Worm (Caenorhabditis elegans) whole organism, L3 larva: ENCODE results near the gene C01G10.5.
"Not testable (repeated sequence)": the region's sequence is repeated elsewhere in the genome, so short reads cannot be mapped to it uniquely, and the experiment has no call there.

Experiments
- R02D3.7 ChIP-seq: fragments of 150-350 bp; optimal IDR thresholded peaks from 2 replicates; lab custom pipeline; 2014; ENCODE audit warnings: missing biosample characterization, missing genetic modification characterization
- ZK546.5 ChIP-seq: sonication (generic microtip); optimal IDR thresholded peaks from 2 replicates; lab custom pipeline; 2017; ENCODE audit warnings: missing biosample characterization, missing genetic modification characterization
- aly-2 ChIP-seq: fragments of 150-350 bp; optimal IDR thresholded peaks from 2 replicates; lab custom pipeline; 2014; ENCODE audit warnings: missing biosample characterization, missing genetic modification characterization
- ama-1 ChIP-seq: fragments of 150-350 bp; optimal IDR thresholded peaks from 2 replicates; lab custom pipeline; 2018
- ceh-16 ChIP-seq: sonication (generic microtip); optimal IDR thresholded peaks from 2 replicates; lab custom pipeline; 2017; ENCODE audit warnings: missing biosample characterization, missing genetic modification characterization
- daf-12 ChIP-seq: fragments of 150-350 bp; optimal IDR thresholded peaks from 2 replicates; lab custom pipeline; 2014; ENCODE audit warnings: missing biosample characterization, missing genetic modification reagents, missing genetic modification characterization
- egl-27 ChIP-seq: sonication (generic microtip); optimal IDR thresholded peaks from 4 replicates; lab custom pipeline; 2017; ENCODE audit warnings: missing biosample characterization, missing genetic modification reagents, missing genetic modification characterization
- egl-5 ChIP-seq: fragments of 150-350 bp; optimal IDR thresholded peaks from 2 replicates; lab custom pipeline; 2017; ENCODE audit warnings: missing biosample characterization, missing genetic modification reagents, missing genetic modification characterization, inconsistent platforms
- elt-1 ChIP-seq: fragments of 150-350 bp; optimal IDR thresholded peaks from 2 replicates; lab custom pipeline; 2014; ENCODE audit warnings: missing biosample characterization, missing genetic modification characterization
- elt-3 ChIP-seq, 3 experiments: fragments of 150-350 bp in 1 of 3; sonication (generic microtip) in 2 of 3; optimal IDR thresholded peaks; 2 replicates in 2 of 3; 4 replicates in 1 of 3; lab custom pipeline; 2014 to 2017; ENCODE audit warnings: missing biosample characterization in 3 of 3, missing genetic modification characterization in 3 of 3
- eor-1 ChIP-seq, 2 experiments: fragments of 150-350 bp; optimal IDR thresholded peaks; 2 replicates each; lab custom pipeline; 2014 to 2018; ENCODE audit warnings: missing biosample characterization in 2 of 2, missing genetic modification characterization in 2 of 2
- fkh-10 ChIP-seq: sonication (generic microtip); optimal IDR thresholded peaks from 2 replicates; lab custom pipeline; 2017; ENCODE audit warnings: missing biosample characterization, missing genetic modification reagents, missing genetic modification characterization
- fkh-2 ChIP-seq: fragments of 150-350 bp; optimal IDR thresholded peaks from 2 replicates; lab custom pipeline; 2014; ENCODE audit warnings: missing biosample characterization, missing genetic modification reagents, missing genetic modification characterization
- fos-1 ChIP-seq: fragments of 150-350 bp; optimal IDR thresholded peaks from 2 replicates; lab custom pipeline; 2014; ENCODE audit warnings: missing biosample characterization, missing genetic modification characterization
- jun-1 ChIP-seq: fragments of 150-350 bp; optimal IDR thresholded peaks from 2 replicates; lab custom pipeline; 2014; ENCODE audit warnings: missing biosample characterization, missing genetic modification reagents, missing genetic modification characterization
- lin-39 ChIP-seq: fragments of 150-350 bp; optimal IDR thresholded peaks from 2 replicates; lab custom pipeline; 2018; ENCODE audit warnings: missing biosample characterization, missing genetic modification reagents, missing genetic modification characterization
- mdl-1 ChIP-seq: fragments of 150-350 bp; optimal IDR thresholded peaks from 2 replicates; lab custom pipeline; 2014; ENCODE audit warnings: missing biosample characterization, missing genetic modification characterization
- mml-1 ChIP-seq: fragments of 150-350 bp; sonication (generic microtip); optimal IDR thresholded peaks from 3 replicates; lab custom pipeline; 2014; ENCODE audit warnings: missing biosample characterization, missing genetic modification characterization
- nfya-1 ChIP-seq: sonication (generic microtip); optimal IDR thresholded peaks from 2 replicates; lab custom pipeline; 2017; ENCODE audit warnings: missing genetic modification characterization, mild to moderate bottlenecking, missing compliant biosample characterization, antibody characterized with exemption, moderate library complexity; ENCODE audit not compliant: insufficient read depth
- nhr-12 ChIP-seq: fragments of 150-350 bp; optimal IDR thresholded peaks from 2 replicates; lab custom pipeline; 2014; ENCODE audit warnings: missing biosample characterization, missing genetic modification characterization
- nhr-23 ChIP-seq: fragments of 150-350 bp; optimal IDR thresholded peaks from 2 replicates; lab custom pipeline; 2014; ENCODE audit warnings: missing biosample characterization, missing genetic modification reagents, missing genetic modification characterization
- nhr-237 ChIP-seq: fragments of 150-350 bp; optimal IDR thresholded peaks from 2 replicates; lab custom pipeline; 2014; ENCODE audit warnings: missing biosample characterization, missing genetic modification characterization
- nhr-25 ChIP-seq: sonication (generic microtip); optimal IDR thresholded peaks from 2 replicates; lab custom pipeline; 2017; ENCODE audit warnings: missing biosample characterization, missing genetic modification characterization
- nhr-67 ChIP-seq: fragments of 150-350 bp; optimal IDR thresholded peaks from 2 replicates; lab custom pipeline; 2014; ENCODE audit warnings: missing biosample characterization, missing genetic modification characterization
- nhr-76 ChIP-seq: fragments of 150-350 bp; sonication (generic microtip); optimal IDR thresholded peaks from 5 replicates; lab custom pipeline; 2014; ENCODE audit warnings: missing biosample characterization, missing genetic modification characterization
- pha-4 ChIP-seq: fragments of 150-350 bp; optimal IDR thresholded peaks from 2 replicates; lab custom pipeline; 2014; ENCODE audit warnings: missing biosample characterization, missing genetic modification reagents, missing genetic modification characterization
- pqm-1 ChIP-seq: fragments of 150-350 bp; optimal IDR thresholded peaks from 2 replicates; lab custom pipeline; 2017; ENCODE audit warnings: missing biosample characterization, missing genetic modification characterization, inconsistent platforms
- snpc-4 ChIP-seq: fragments of 150-350 bp; optimal IDR thresholded peaks from 2 replicates; lab custom pipeline; 2014; ENCODE audit warnings: missing biosample characterization, missing genetic modification characterization
- tbx-2 ChIP-seq: sonication (generic microtip); optimal IDR thresholded peaks from 2 replicates; lab custom pipeline; 2016; ENCODE audit warnings: mild to moderate bottlenecking, missing genetic modification characterization, missing compliant biosample characterization
- unc-39 ChIP-seq: sonication (generic microtip); optimal IDR thresholded peaks from 4 replicates; lab custom pipeline; 2017; ENCODE audit warnings: missing biosample characterization, missing genetic modification characterization
- unc-62 ChIP-seq: fragments of 150-350 bp; sonication (generic microtip); optimal IDR thresholded peaks from 4 replicates; lab custom pipeline; 2014; ENCODE audit warnings: missing biosample characterization, missing genetic modification reagents, missing genetic modification characterization
- ztf-11 ChIP-seq: fragments of 150-350 bp; optimal IDR thresholded peaks from 2 replicates; lab custom pipeline; 2014; ENCODE audit warnings: missing biosample characterization, missing genetic modification characterization
- ztf-4 ChIP-seq: fragments of 150-350 bp; optimal IDR thresholded peaks from 2 replicates; lab custom pipeline; 2014; ENCODE audit warnings: missing biosample characterization, missing genetic modification characterization

C01G10.5 gene

DNA sequence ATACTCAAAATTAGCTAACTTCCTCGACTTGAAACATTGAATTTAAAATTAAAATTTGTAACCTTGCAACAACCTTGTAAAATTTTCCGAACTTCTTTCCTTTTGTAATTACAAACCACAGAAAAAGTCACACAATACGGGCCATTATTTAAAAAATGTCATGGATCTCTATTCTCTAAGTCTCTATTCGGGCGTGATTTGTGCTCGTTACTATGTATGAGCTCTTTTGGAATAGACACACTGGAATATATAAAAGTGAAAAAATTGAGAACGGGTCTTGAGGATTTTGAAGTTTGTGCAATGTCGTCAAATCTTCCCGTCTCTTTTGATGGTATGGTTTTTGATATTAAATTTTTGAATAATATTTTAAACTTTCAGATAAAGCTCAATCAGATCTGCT, 38.6 kb upstream of the C01G10.5 start, which contains the start of gene srr-7:
Gene srr-7, plus strand, starts transcription at position 301 of the 400 bp plus-strand sequence.
- TF ChIP-seq ama-1 (no peak), R02D3.7 (tag; lab: Kevin White, UChicago) (no peak), ztf-4 (tag; lab: Kevin White, UChicago) (no peak), mdl-1 (tag; lab: Kevin White, UChicago) (no peak), egl-27 (tag; lab: Kevin White, UChicago) (no peak), snpc-4 (tag; lab: Kevin White, UChicago) (no peak), jun-1 (tag; lab: Kevin White, UChicago) (no peak), ceh-16 (tag; lab: Kevin White, UChicago) (no peak), nhr-76 (tag; lab: Kevin White, UChicago) (no peak), nhr-67 (no peak)

- TF ChIP-seq eor-1 (tag; optimal IDR thresholded peaks at IDR 0.05; lab: Kevin White, UChicago) (no peak), mdl-1 (tag; lab: Kevin White, UChicago) (no peak), fkh-10 (GFP tag; lab: Kevin White, UChicago) (no peak), mml-1 (tag; lab: Kevin White, UChicago) (no peak), tbx-2 (no peak), pqm-1 (tag; lab: Kevin White, UChicago) (no peak), R02D3.7 (tag; lab: Kevin White, UChicago) (no peak)
- TF ChIP-seq, all 47 proteins: peak for 0
These were observed 38.1 kb upstream of the C01G10.5 start, which contains the start of gene srj-27 for ce11 chrV:15127413-15127812. srj-27 (minus strand) TSS chrV:15127513.

ce11 chrV:15125162-15125561, 35.8 kb upstream of the C01G10.5 start, which contains the start of gene ugt-30:
ugt-30 (minus strand) TSS chrV:15125262.
- not testable (repeated sequence) for TF ChIP-seq egl-5; pqm-1 (tag; lab: Kevin White, UChicago); fkh-2 (tag; lab: Kevin White, UChicago)

DNA sequence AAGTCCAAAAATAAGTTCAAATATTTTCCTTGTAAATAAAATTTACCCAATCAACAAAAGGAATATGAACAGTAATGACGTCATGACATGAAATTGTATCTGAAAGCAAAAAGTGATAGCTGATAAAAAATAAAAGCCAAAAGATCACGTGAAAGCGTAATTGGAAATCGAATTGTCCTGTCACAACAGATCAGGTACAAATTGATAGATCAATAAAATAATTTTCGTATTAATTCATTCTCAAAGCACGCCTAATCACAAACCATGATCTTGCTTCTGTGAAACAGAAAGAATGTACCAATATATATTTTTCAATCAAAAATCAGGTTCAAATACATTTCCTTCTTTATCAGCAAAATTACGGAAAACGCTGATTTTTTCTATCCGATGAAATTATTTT, 30.2 kb upstream of the C01G10.5 start, which contains the start of gene flor-1:
Gene flor-1, minus strand, starts transcription at position 101 of the 400 bp plus-strand sequence.
- no peak for TF ChIP-seq nhr-237 (tag; lab: Kevin White, UChicago)
- TF ChIP-seq ztf-11 (tag; lab: Kevin White, UChicago): no peak
- TF ChIP-seq lin-39 (tag; lab: Kevin White, UChicago): no peak
- no peak for TF ChIP-seq nhr-12 (tag; lab: Kevin White, UChicago)

DNA sequence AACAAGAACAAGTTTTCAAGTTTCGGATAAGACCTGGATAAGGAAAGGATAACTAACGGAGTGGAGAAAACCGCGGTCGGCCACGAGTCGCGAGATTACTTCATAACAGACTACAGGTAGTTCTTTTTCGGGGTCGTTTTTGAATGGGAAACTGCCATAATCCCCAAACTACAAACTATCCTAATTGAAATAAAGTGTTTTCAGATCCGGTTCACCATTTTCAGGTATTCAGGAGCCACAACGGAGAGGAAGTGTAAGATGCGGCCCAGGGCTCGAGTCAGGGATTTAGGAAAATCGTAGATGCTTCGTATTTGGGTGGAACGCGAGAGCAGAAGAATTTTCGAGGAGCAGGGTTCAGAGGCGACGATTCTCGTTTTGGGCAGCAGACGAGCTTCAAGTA, 26.6 kb upstream of the C01G10.5 start, which contains the start of gene T01G5.8:
Gene T01G5.8, plus strand, starts transcription at position 301 of the 400 bp plus-strand sequence.
- TF ChIP-seq eor-1 (tag; optimal IDR thresholded peaks at IDR 0.05; lab: Kevin White, UChicago); unc-62 (GFP tag; lab: Kevin White, UChicago); pqm-1 (tag; lab: Kevin White, UChicago): not testable (repeated sequence)

DNA sequence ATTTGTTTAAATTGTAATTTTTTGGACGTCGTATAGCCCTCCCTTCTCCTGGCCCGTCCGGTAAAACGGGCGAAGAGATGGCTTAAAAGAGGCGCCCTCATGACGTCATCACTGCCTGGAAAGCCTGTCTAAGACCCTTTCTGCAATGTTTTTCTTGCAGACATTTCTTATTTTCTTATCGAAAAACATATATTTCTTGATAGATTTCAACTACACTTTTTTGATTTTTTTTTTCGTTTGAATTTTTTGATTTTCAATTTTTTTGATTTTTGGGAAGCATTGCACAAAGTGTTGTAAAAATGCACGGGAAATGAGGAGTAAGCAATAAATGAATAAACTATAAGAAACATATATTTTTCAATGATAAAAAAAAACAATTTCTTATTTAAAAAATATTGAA, 24.7 kb upstream of the C01G10.5 start, which contains the start of gene T01G5.6:
Gene T01G5.6, minus strand, starts transcription at position 101 of the 400 bp plus-strand sequence.
- TF ChIP-seq nhr-23 (tag; lab: Kevin White, UChicago) (no peak), nfya-1 (tag; lab: Kevin White, UChicago) (no peak), egl-5 (no peak), fos-1 (no peak)
- TF ChIP-seq, all 47 proteins: peak for 0

DNA sequence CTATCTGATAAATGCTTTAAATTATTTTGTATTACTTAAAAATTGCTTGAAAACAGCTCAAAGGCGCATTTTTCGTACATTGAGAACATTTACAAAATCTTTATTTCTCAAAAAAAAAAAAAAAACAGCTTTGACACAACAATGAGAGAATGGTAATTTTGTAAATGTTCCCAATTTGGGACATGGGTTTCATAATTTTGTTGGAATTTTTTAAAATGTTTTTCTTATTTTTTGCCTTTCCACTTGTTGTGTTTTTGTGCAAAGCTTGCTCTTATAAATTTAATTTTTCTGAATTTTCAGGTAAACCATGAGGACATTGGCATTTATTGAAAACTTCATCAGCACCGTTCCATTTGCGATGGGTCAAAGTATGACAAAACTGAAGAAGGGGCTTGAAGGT, 22.3 kb upstream of the C01G10.5 start, which contains the start of gene T01G5.7:
Gene T01G5.7, plus strand, starts transcription at position 301 of the 400 bp plus-strand sequence.
- TF ChIP-seq aly-2 (tag; lab: Kevin White, UChicago) (no peak), pha-4 (no peak), elt-3 (tag; optimal IDR thresholded peaks at IDR 0.05; lab: Kevin White, UChicago) (no peak), elt-1 (tag; lab: Kevin White, UChicago) (no peak), daf-12 (tag; lab: Kevin White, UChicago) (no peak), egl-5 (no peak), ztf-11 (tag; lab: Kevin White, UChicago) (no peak), lin-39 (tag; lab: Kevin White, UChicago) (no peak), mdl-1 (tag; lab: Kevin White, UChicago) (no peak), nhr-25 (tag; lab: Kevin White, UChicago) (no peak), ZK546.5 (no peak), unc-39 (tag; lab: Kevin White, UChicago) (no peak), nhr-67 (no peak)
- TF ChIP-seq, all 47 proteins: peak for 0
